Worm (Caenorhabditis elegans): ENCODE measurements around the gene Y53G8AL.3.
A peak's percentile ranks its signal among the peaks of the same experiment; 100 is the strongest.

Gene Y53G8AL.3

DNA sequence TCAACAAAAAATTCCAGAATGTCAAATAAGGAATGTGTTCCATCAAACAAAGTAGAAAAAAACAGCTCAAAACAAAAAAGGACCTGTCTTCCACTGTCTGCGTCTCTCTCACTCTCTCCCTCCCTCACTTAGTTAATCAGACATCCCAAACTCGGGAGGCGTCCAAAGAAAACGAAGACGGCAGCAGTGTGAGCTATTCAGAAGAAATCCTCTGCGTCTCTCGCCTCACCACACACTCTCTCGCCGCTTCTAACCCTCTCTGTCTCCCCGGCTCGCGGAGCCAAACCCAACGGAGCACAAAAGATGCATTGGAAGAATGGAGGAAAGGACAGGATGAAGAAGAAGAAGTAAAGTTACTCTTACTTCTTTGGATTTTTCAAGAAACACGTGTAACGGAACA, 32.7 kb downstream of the Y53G8AL.3 start:
- TF ChIP-seq pha-2 (tag; optimal IDR thresholded peaks at IDR 0.05) (no peak), elt-2 (tag; optimal IDR thresholded peaks at IDR 0.05) (no peak), hlh-6 (tag; optimal IDR thresholded peaks at IDR 0.05) (no peak), nfya-1 (tag; optimal IDR thresholded peaks at IDR 0.05) (peak; percentile 59), fkh-10 (GFP tag; optimal IDR thresholded peaks at IDR 0.05) (no peak), tbx-2 (tag; optimal IDR thresholded peaks at IDR 0.05) (peak; percentile 4), hlh-13 (GFP tag; optimal IDR thresholded peaks at IDR 0.05) (no peak), pqm-1 (tag; optimal IDR thresholded peaks at IDR 0.05) (no peak), ama-1 (optimal IDR thresholded peaks at IDR 0.05) (no peak), unc-42 (tag; optimal IDR thresholded peaks at IDR 0.05) (peak; percentile 62), ceh-31 (tag; optimal IDR thresholded peaks at IDR 0.05) (peak; percentile 75), ahr-1 (tag; optimal IDR thresholded peaks at IDR 0.05) (no peak)

DNA sequence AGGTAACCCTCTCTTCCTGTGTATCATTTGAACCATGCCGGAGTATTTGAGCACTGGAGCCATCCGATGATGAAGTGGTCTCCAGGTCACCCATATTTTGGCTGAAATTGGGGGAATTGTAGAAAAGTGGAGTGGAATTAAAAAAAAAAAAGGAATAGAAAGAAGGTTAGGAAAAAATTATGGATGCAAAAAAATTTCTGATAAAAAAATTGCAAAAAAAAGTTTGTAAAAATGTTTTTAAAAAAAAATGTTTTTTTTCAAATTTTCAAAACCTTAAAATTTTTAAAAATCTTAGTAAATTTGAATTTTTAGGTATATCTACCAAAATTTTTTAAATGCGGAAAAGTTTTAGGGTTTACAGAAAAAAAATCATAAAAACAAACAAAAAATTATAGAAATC, 33.9 kb downstream of the Y53G8AL.3 start, which contains the start of gene frm-8:
Gene frm-8, minus strand, starts transcription at position 101 of the 400 bp plus-strand sequence.
- TF ChIP-seq fax-1 (tag; optimal IDR thresholded peaks at IDR 0.05) (no peak), tbx-7 (tag; optimal IDR thresholded peaks at IDR 0.05) (no peak), ets-4 (tag; optimal IDR thresholded peaks at IDR 0.05) (no peak), nhr-232 (tag; optimal IDR thresholded peaks at IDR 0.05) (no peak), odd-2 (tag; optimal IDR thresholded peaks at IDR 0.05) (no peak), ceh-34 (tag; optimal IDR thresholded peaks at IDR 0.05) (no peak), pax-1 (tag; optimal IDR thresholded peaks at IDR 0.05) (no peak), ref-2 (tag; optimal IDR thresholded peaks at IDR 0.05) (no peak), ceh-9 (tag; optimal IDR thresholded peaks at IDR 0.05) (no peak), nfya-1 (tag; optimal IDR thresholded peaks at IDR 0.05) (no peak)

DNA sequence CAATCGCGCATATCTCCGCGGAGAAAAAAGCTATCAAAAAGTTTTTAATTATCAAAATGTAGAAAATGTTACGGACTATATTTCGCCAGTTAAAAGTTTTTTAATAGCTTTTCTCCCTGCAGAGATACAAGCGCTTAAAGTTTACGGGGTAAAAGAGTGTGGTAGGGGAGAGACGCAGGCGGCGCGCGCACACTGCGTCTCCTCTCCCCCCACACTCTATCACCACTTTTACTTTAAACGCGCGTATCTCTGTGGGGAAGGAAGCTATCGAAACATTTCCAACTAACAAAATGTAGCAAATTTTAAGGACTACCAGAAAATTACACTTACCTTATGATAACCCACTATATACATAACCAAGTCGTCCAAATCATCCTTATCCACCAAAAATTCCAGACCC, 49.4 kb downstream of the Y53G8AL.3 start:
- no peak for TF ChIP-seq ceh-2 (tag; optimal IDR thresholded peaks at IDR 0.05)
- no peak for TF ChIP-seq dmd-4 (tag; optimal IDR thresholded peaks at IDR 0.05; ENCODE audit: borderline replicate concordance)
- no peak for TF ChIP-seq ceh-14 (tag; optimal IDR thresholded peaks at IDR 0.05)
- no peak for TF ChIP-seq ceh-18 (tag; optimal IDR thresholded peaks at IDR 0.05)
- TF ChIP-seq unc-86 (tag; optimal IDR thresholded peaks at IDR 0.05): no peak
- no peak for TF ChIP-seq madf-2 (tag; optimal IDR thresholded peaks at IDR 0.05)
- no peak for TF ChIP-seq T23F11.4 (GFP tag; optimal IDR thresholded peaks at IDR 0.05)
- TF ChIP-seq hlh-15 (tag; optimal IDR thresholded peaks at IDR 0.05): no peak
- TF ChIP-seq ceh-6 (GFP tag; optimal IDR thresholded peaks at IDR 0.05): no peak
- TF ChIP-seq unc-3 (GFP tag; conservative IDR thresholded peaks at IDR 0.05): no peak
- TF ChIP-seq unc-3 (tag; optimal IDR thresholded peaks at IDR 0.05): no peak
- no peak for TF ChIP-seq tbx-7 (tag; optimal IDR thresholded peaks at IDR 0.05)
- TF ChIP-seq unc-42 (tag; optimal IDR thresholded peaks at IDR 0.05): no peak
- TF ChIP-seq pros-1 (tag; optimal IDR thresholded peaks at IDR 0.05): no peak
- no peak for TF ChIP-seq nfya-1 (tag; optimal IDR thresholded peaks at IDR 0.05)

All from whole organism, late embryonic.